Fruit fly (Drosophila melanogaster) whole organism, embryonic: ENCODE data around the gene CG12674.

Source experiments
- CG1233 ChIP-seq: fragments of 200-800 bp; sonication (Bioruptor generic); optimal IDR thresholded peaks from 4 replicates; lab custom pipeline; 2018; ENCODE audit warnings: missing biosample characterization, mild to moderate bottlenecking, missing genetic modification characterization
- H2.0 ChIP-seq: fragments of 200-800 bp; sonication (Bioruptor generic); IDR thresholded peaks from 2 replicates; pipeline ENCODE4 v1.3.6; 2022; ENCODE audit warnings: missing biosample characterization, missing genetic modification characterization
- pzg ChIP-seq: fragments of 200-800 bp; sonication (Bioruptor generic); optimal IDR thresholded peaks from 3 replicates; lab custom pipeline; 2018; ENCODE audit warnings: missing biosample characterization, mild to moderate bottlenecking, missing genetic modification characterization, moderate library complexity

- TF ChIP-seq H2.0 (GFP tag; lab: Robert Waterston, UW) (no peak), pzg (GFP tag; lab: Kevin White, UChicago) (no peak), CG1233 (GFP tag; lab: Kevin White, UChicago) (no peak)
Observed at dm6 chr2L:2035941-2036340, 43.8 kb upstream of the CG12674 start, which contains the start of gene CG42296.
